Worm (Caenorhabditis elegans) whole organism, late embryonic: ENCODE measurements around the gene asah-2.

Experiments
- K02D7.2 ChIP-seq: sonication (generic microtip); optimal IDR thresholded peaks from 2 replicates; lab custom pipeline; 2017; ENCODE audit warnings: mild to moderate bottlenecking, missing genetic modification characterization, missing compliant biosample characterization
- ama-1 ChIP-seq: fragments of 150-350 bp; optimal IDR thresholded peaks from 2 replicates; lab custom pipeline; 2014
- ceh-2 ChIP-seq: sonication (generic microtip); optimal IDR thresholded peaks from 2 replicates; lab custom pipeline; 2016; ENCODE audit warnings: missing genotype, missing genetic modification characterization, missing compliant biosample characterization
- che-1 ChIP-seq: sonication (generic microtip); optimal IDR thresholded peaks from 2 replicates; lab custom pipeline; 2016; ENCODE audit warnings: mild to moderate bottlenecking, missing genetic modification characterization, missing compliant biosample characterization
- elt-2 ChIP-seq: sonication (generic microtip); optimal IDR thresholded peaks from 2 replicates; lab custom pipeline; 2016; ENCODE audit warnings: missing genetic modification reagents, missing genetic modification characterization, missing compliant biosample characterization
- nfya-1 ChIP-seq: sonication (generic microtip); optimal IDR thresholded peaks from 2 replicates; lab custom pipeline; 2017; ENCODE audit warnings: missing genetic modification characterization, mild to moderate bottlenecking, missing compliant biosample characterization, antibody characterized with exemption, moderate library complexity
- pax-1 ChIP-seq: fragments of 150-350 bp; optimal IDR thresholded peaks from 2 replicates; lab custom pipeline; 2014; ENCODE audit warnings: missing biosample characterization, missing genetic modification characterization
- sox-4 ChIP-seq: sonication (generic microtip); optimal IDR thresholded peaks from 2 replicates; lab custom pipeline; 2017; ENCODE audit warnings: mild to moderate bottlenecking, missing genetic modification characterization, inconsistent platforms, missing compliant biosample characterization
- zip-5 ChIP-seq: sonication (generic microtip); optimal IDR thresholded peaks from 2 replicates; lab custom pipeline; 2016; ENCODE audit warnings: missing genetic modification characterization, missing compliant biosample characterization

DNA sequence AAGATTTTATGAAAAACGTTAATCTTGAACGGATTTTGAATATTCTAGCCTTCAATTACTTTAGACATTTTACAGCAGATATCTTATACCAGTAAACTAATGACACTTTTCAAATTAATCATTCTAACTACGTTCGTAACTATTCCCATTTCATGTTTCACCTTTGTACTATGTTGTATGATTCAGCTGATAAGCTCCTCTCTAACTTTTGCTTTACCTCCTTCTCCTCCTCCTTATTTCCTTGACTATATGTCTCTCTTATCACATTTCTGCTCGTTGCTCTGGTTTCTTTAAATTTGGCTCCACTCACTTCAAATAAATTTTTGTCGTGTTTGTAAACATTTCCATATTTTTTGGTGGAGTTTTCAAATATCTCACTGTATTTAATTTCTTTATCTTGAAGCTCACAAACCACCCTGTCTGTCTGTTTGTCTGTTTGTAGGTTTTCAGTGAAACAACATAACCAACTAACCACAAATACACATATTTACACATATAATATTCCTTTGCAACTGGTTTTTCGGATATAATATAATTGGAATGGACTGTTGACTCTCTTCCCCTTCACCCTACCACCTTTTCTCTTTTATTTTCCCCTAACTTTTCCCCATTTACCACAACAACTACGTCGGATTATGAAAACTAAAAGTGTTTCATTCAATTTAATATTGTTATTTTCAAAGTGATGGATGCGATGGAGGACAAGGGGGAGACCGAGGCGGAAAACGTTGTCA is 45.0 kb upstream of the asah-2 start, which contains the start of gene lact-2:
- TF ChIP-seq sox-4, result no peak
- TF ChIP-seq ama-1 (lab: Kevin White, UChicago), result no peak
- no peak for TF ChIP-seq nfya-1 (tag; lab: Kevin White, UChicago)
- TF ChIP-seq elt-2 (tag; lab: Kevin White, UChicago), result no peak
- no peak for TF ChIP-seq pax-1 (tag; lab: Kevin White, UChicago)
- no peak for TF ChIP-seq ceh-2 (tag; lab: Kevin White, UChicago)
- TF ChIP-seq zip-5 (tag; lab: Kevin White, UChicago), result no peak
- TF ChIP-seq K02D7.2 (tag; lab: Kevin White, UChicago), result no peak
- TF ChIP-seq che-1 (tag; lab: Kevin White, UChicago), result no peak
